Fruit fly (Drosophila melanogaster): ENCODE results near the gene Nfs1.

Nfs1 gene

DNA sequence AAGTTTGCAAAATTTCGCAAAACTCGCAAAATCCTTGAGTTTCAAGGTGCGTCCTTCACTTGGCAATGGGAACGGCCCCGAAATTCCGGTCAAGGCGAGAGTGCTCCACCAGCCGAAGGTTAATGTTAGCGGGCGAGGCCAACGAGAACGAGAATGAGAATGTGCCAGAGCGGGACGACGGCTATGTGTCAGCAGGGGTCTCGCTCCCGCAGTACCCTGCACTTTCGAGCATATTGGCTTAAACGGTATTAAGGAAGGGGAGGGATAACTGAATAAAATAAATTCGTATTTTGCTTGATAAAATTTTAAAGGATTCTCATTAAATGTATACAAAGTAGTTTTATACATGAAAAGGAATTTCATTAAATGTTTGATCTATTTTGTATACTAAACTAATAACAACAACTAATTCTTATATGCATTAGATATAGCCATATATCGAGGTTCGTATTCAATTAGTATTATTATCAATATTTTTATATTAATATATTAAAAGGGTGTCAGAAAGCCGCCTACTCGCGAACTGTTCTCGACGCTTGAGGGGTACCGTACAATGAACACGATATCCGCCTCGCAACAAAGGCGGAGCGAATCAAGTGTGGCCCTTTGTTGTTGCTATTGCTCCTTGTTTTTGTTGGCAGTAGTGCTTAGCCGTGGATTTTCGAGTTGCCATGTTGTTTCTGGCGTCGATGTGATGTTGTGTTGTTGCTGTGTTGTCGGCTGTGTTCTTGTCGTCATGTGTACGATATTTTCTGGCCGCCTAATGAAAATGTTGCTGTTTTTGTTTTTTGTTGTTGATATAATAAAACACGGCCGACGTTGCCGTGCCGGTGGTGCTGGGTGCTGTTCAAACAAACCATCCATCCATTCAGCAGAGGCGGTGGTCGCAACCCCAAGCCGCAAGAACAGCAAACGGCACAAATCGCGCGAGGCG lies 7.2 kb downstream of the Nfs1 start (continued):
- TF ChIP-seq CG7987 (GFP tag; optimal IDR thresholded peaks at IDR 0.05) (peak; percentile 56), Ptx1 (GFP tag; IDR thresholded peaks at IDR 0.05) (no peak), Gsc (GFP tag; IDR thresholded peaks at IDR 0.05) (no peak), row (GFP tag; IDR thresholded peaks at IDR 0.05) (no peak), Hand (GFP tag; optimal IDR thresholded peaks at IDR 0.05) (peak; percentile 94), Doc2 (GFP tag; IDR thresholded peaks at IDR 0.05) (no peak), CG4617 (GFP tag; optimal IDR thresholded peaks at IDR 0.05; ENCODE audit: borderline replicate concordance) (peak; percentile 54), CG2678 (tag; optimal IDR thresholded peaks at IDR 0.05) (peak; percentile 99), lmd (GFP tag; IDR thresholded peaks at IDR 0.05) (no peak), CG17385 (GFP tag; optimal IDR thresholded peaks at IDR 0.05) (peak; percentile 93), ATbp (GFP tag; optimal IDR thresholded peaks at IDR 0.05) (peak; percentile 89), sens (GFP tag) (peak; percentile 92), CG4854 (GFP tag; optimal IDR thresholded peaks at IDR 0.05) (peak; percentile 53), Oli (tag; optimal IDR thresholded peaks at IDR 0.05) (peak; percentile 97), Usf (GFP tag; optimal IDR thresholded peaks at IDR 0.05) (peak; percentile 94), tup (GFP tag; optimal IDR thresholded peaks at IDR 0.05) (peak; percentile 70), CG12104 (GFP tag; optimal IDR thresholded peaks at IDR 0.05) (peak; percentile 96), CG7357 (GFP tag; IDR thresholded peaks at IDR 0.05) (peak; percentile 85), CG9876 (GFP tag; optimal IDR thresholded peaks at IDR 0.05) (peak; percentile 11), B-H1 (GFP tag; IDR thresholded peaks at IDR 0.05) (no peak), CG30403 (GFP tag; optimal IDR thresholded peaks at IDR 0.05) (peak; percentile 95), ham (GFP tag; IDR thresholded peaks at IDR 0.05) (no peak), onecut (GFP tag; IDR thresholded peaks at IDR 0.05) (peak; percentile 71), CG1647 (GFP tag; optimal IDR thresholded peaks at IDR 0.05) (peak; percentile 28), Hr78 (GFP tag; optimal IDR thresholded peaks at IDR 0.05) (peak in 1 of 2 experiments; percentile 33), Jarid2 (GFP tag; optimal IDR thresholded peaks at IDR 0.05) (peak; percentile 79), hb (GFP tag; IDR thresholded peaks at IDR 0.05; ENCODE audit: partially characterized antibody) (no peak), CG11456 (GFP tag; IDR thresholded peaks at IDR 0.05) (no peak), Aef1 (GFP tag; IDR thresholded peaks at IDR 0.05) (no peak), CG12071 (GFP tag; optimal IDR thresholded peaks at IDR 0.05) (no peak), CG13296 (GFP tag; optimal IDR thresholded peaks at IDR 0.05) (peak; percentile 98), Dad (GFP tag; optimal IDR thresholded peaks at IDR 0.05) (peak; percentile 24), phol (tag; optimal IDR thresholded peaks at IDR 0.05) (peak; percentile 97), HmgZ (tag; optimal IDR thresholded peaks at IDR 0.05) (no peak), HLHmδ (GFP tag; optimal IDR thresholded peaks at IDR 0.05) (peak; percentile 56), hkb (optimal IDR thresholded peaks at IDR 0.05) (no peak), hkb (GFP tag; IDR thresholded peaks at IDR 0.05) (no peak), Blimp-1 (GFP tag; optimal IDR thresholded peaks at IDR 0.05) (peak; percentile 91), shn (GFP tag; optimal IDR thresholded peaks at IDR 0.05) (peak; percentile 77), Adf1 (GFP tag; IDR thresholded peaks at IDR 0.05) (no peak), crp (GFP tag; optimal IDR thresholded peaks at IDR 0.05) (peak in 1 of 2 experiments; percentile 58), Elba2 (GFP tag; optimal IDR thresholded peaks at IDR 0.05) (no peak), CG12219 (GFP tag; optimal IDR thresholded peaks at IDR 0.05) (peak; percentile 74), trem (tag; optimal IDR thresholded peaks at IDR 0.05) (peak; percentile 93), Fer1 (GFP tag; optimal IDR thresholded peaks at IDR 0.05) (peak; percentile 97), sima (GFP tag; optimal IDR thresholded peaks at IDR 0.05) (no peak), Awh (GFP tag; IDR thresholded peaks at IDR 0.05) (no peak), CG10209 (GFP tag; optimal IDR thresholded peaks at IDR 0.05) (peak; percentile 97), CG5245 (GFP tag; optimal IDR thresholded peaks at IDR 0.05) (peak; percentile 81)

Data from whole organism, embryonic.